Worm (Caenorhabditis elegans): ENCODE data around the gene spig-4.
A peak's percentile ranks its signal among the peaks of the same experiment; 100 is the strongest.

The spig-4 gene

ce11 chrV:14347234-14347826 lies 40.7 kb upstream of the spig-4 start, which contains the start of gene cept-2 (continued):
- TF ChIP-seq ceh-90 (tag; optimal IDR thresholded peaks at IDR 0.05): peak; percentile 67
- peak in 1 of 2 experiments; percentile 91 for TF ChIP-seq ztf-11 (tag; optimal IDR thresholded peaks at IDR 0.05)
- TF ChIP-seq lin-39 (tag; optimal IDR thresholded peaks at IDR 0.05): peak; percentile 70
- peak; percentile 56 for TF ChIP-seq F16B12.6 (tag; optimal IDR thresholded peaks at IDR 0.05)
- peak; percentile 66 for TF ChIP-seq zag-1 (tag; optimal IDR thresholded peaks at IDR 0.05)
- peak; percentile 84 for TF ChIP-seq jun-1 (tag; optimal IDR thresholded peaks at IDR 0.05)
- TF ChIP-seq tbx-2 (tag; optimal IDR thresholded peaks at IDR 0.05): peak; percentile 94
- TF ChIP-seq nhr-90 (tag; optimal IDR thresholded peaks at IDR 0.05; ENCODE audit: poor library complexity): peak; percentile 91
- peak; percentile 93 for TF ChIP-seq xbp-1 (tag; optimal IDR thresholded peaks at IDR 0.05)
- peak; percentile 80 for TF ChIP-seq C04F5.9 (tag; optimal IDR thresholded peaks at IDR 0.05)
- TF ChIP-seq mef-2 (tag; optimal IDR thresholded peaks at IDR 0.05): peak; percentile 37
- no peak for TF ChIP-seq alr-1 (tag; optimal IDR thresholded peaks at IDR 0.05; ENCODE audit: borderline replicate concordance)
- TF ChIP-seq ceh-8 (GFP tag; optimal IDR thresholded peaks at IDR 0.05): peak; percentile 84
- peak; percentile 97 for TF ChIP-seq snu-23 (GFP tag; optimal IDR thresholded peaks at IDR 0.05)
- TF ChIP-seq lin-15B (tag; optimal IDR thresholded peaks at IDR 0.05): peak; percentile 67
- TF ChIP-seq lin-14 (GFP tag; optimal IDR thresholded peaks at IDR 0.05): peak; percentile 96
- TF ChIP-seq Y116A8C.19 (tag; optimal IDR thresholded peaks at IDR 0.05; ENCODE audit: borderline replicate concordance): no peak
- peak; percentile 66 for TF ChIP-seq unc-130 (tag; optimal IDR thresholded peaks at IDR 0.05)
- TF ChIP-seq nhr-77 (tag; optimal IDR thresholded peaks at IDR 0.05): peak; percentile 92
- TF ChIP-seq hpl-2 (GFP tag; optimal IDR thresholded peaks at IDR 0.05): peak; percentile 68
- peak; percentile 96 for TF ChIP-seq nhr-85 (tag)
- peak; percentile 82 for TF ChIP-seq irx-1 (tag; optimal IDR thresholded peaks at IDR 0.05)
- peak; percentile 71 for TF ChIP-seq fos-1 (tag; optimal IDR thresholded peaks at IDR 0.05)
- TF ChIP-seq unc-98 (GFP tag; IDR thresholded peaks at IDR 0.05): peak; percentile 44; the same call in 1 of the 2 replicates
- peak; percentile 85 for TF ChIP-seq ztf-4 (tag; optimal IDR thresholded peaks at IDR 0.05)
- peak; percentile 31 for TF ChIP-seq efl-3 (GFP tag; optimal IDR thresholded peaks at IDR 0.05)
- TF ChIP-seq nhr-47 (tag; optimal IDR thresholded peaks at IDR 0.05): peak; percentile 96
- peak; percentile 94 for TF ChIP-seq mep-1 (tag; optimal IDR thresholded peaks at IDR 0.05)
- no peak for TF ChIP-seq hlh-17 (GFP tag; optimal IDR thresholded peaks at IDR 0.05; ENCODE audit: borderline replicate concordance)
- no peak for TF ChIP-seq nhr-28 (tag; optimal IDR thresholded peaks at IDR 0.05)
- TF ChIP-seq pax-3 (tag; optimal IDR thresholded peaks at IDR 0.05): peak; percentile 99
- TF ChIP-seq lsy-2 (tag; optimal IDR thresholded peaks at IDR 0.05): peak; percentile 93 to 96
- no peak for TF ChIP-seq C34B4.2 (tag; optimal IDR thresholded peaks at IDR 0.05)
- peak; percentile 96 for TF ChIP-seq lin-13 (GFP tag; optimal IDR thresholded peaks at IDR 0.05)
- peak; percentile 95 for TF ChIP-seq swsn-7 (tag; optimal IDR thresholded peaks at IDR 0.05)
- TF ChIP-seq unc-30 (tag; optimal IDR thresholded peaks at IDR 0.05): no peak
- peak; percentile 98 for TF ChIP-seq C16A3.4 (tag; optimal IDR thresholded peaks at IDR 0.05)
- peak in 1 of 2 experiments; percentile 56 for TF ChIP-seq egl-27 (tag; optimal IDR thresholded peaks at IDR 0.05)
- peak; percentile 9 for TF ChIP-seq aha-1 (tag; optimal IDR thresholded peaks at IDR 0.05)
- peak; percentile 85 for TF ChIP-seq fkh-4 (tag; optimal IDR thresholded peaks at IDR 0.05; ENCODE audit: borderline replicate concordance)
- peak; percentile 52 for TF ChIP-seq ama-1 (optimal IDR thresholded peaks at IDR 0.05)
- peak; percentile 81 for TF ChIP-seq mab-9 (GFP tag; IDR thresholded peaks at IDR 0.05)
- TF ChIP-seq unc-86 (tag; optimal IDR thresholded peaks at IDR 0.05): peak; percentile 92
- TF ChIP-seq ceh-88 (GFP tag; IDR thresholded peaks at IDR 0.05): peak; percentile 84
- TF ChIP-seq ceh-63 (GFP tag; optimal IDR thresholded peaks at IDR 0.05): no peak
- TF ChIP-seq ceh-82 (tag; optimal IDR thresholded peaks at IDR 0.05): peak; percentile 84 to 95 (median 94)
- peak; percentile 97 for TF ChIP-seq nhr-71 (tag; optimal IDR thresholded peaks at IDR 0.05)
- peak; percentile 78 for TF ChIP-seq vab-15 (tag; optimal IDR thresholded peaks at IDR 0.05)
- no peak for TF ChIP-seq ces-1 (GFP tag; optimal IDR thresholded peaks at IDR 0.05)
- peak; percentile 95 for TF ChIP-seq skn-1 (tag; optimal IDR thresholded peaks at IDR 0.05)
- TF ChIP-seq rnt-1 (tag; optimal IDR thresholded peaks at IDR 0.05): peak; percentile 98
- TF ChIP-seq zip-4 (GFP tag; optimal IDR thresholded peaks at IDR 0.05): peak; percentile 66

Measured in whole organism, L1 larva.